Fruit fly (Drosophila melanogaster) whole organism, embryonic: ENCODE measurements around the gene baf.

Experiments
- Aef1 ChIP-seq: fragments of 200-800 bp; sonication (Bioruptor generic); IDR thresholded peaks from 3 replicates; pipeline ENCODE4 v1.3.6; 2022; ENCODE audit warnings: missing biosample characterization, missing genetic modification characterization
- B-H2 ChIP-seq: fragments of 200-800 bp; sonication (Bioruptor generic); optimal IDR thresholded peaks from 2 replicates; lab custom pipeline; 2018; ENCODE audit warnings: missing biosample characterization, mild to moderate bottlenecking, missing genetic modification characterization
- CG10321 ChIP-seq: fragments of 200-800 bp; sonication (Bioruptor generic); IDR thresholded peaks from 2 replicates; pipeline ENCODE4 v1.3.6; 2022; ENCODE audit warnings: missing biosample characterization, missing genetic modification characterization
- CG10366 ChIP-seq: fragments of 200-800 bp; sonication (Bioruptor generic); IDR thresholded peaks from 2 replicates; pipeline ENCODE4 v1.3.6; 2022; ENCODE audit warnings: missing biosample characterization, missing genetic modification characterization
- CG11456 ChIP-seq: fragments of 200-800 bp; sonication (Bioruptor generic); IDR thresholded peaks from 3 replicates; pipeline ENCODE4 v1.3.6; 2022; ENCODE audit warnings: missing biosample characterization, missing genetic modification characterization
- CG12104 ChIP-seq: fragments of 200-800 bp; sonication (Bioruptor generic); optimal IDR thresholded peaks from 3 replicates; lab custom pipeline; 2016; ENCODE audit warnings: missing biosample characterization, missing genetic modification characterization
- CG12942 ChIP-seq: fragments of 200-800 bp; sonication (Bioruptor generic); optimal IDR thresholded peaks from 3 replicates; lab custom pipeline; 2016; ENCODE audit warnings: missing biosample characterization, missing genetic modification characterization
- CG14050 ChIP-seq: fragments of 200-800 bp; sonication (Bioruptor generic); IDR thresholded peaks from 3 replicates; pipeline ENCODE4 v1.3.6; 2022; ENCODE audit warnings: missing biosample characterization, missing genetic modification characterization
- CG15601 ChIP-seq: fragments of 200-800 bp; sonication (Bioruptor generic); optimal IDR thresholded peaks from 3 replicates; lab custom pipeline; 2019; ENCODE audit warnings: missing biosample characterization, mild to moderate bottlenecking, missing genetic modification characterization, moderate library complexity
- CG2678 ChIP-seq: fragments of 200-800 bp; sonication (Bioruptor generic); optimal IDR thresholded peaks from 3 replicates; lab custom pipeline; 2019; ENCODE audit warnings: missing biosample characterization, mild to moderate bottlenecking, missing genetic modification characterization, moderate library complexity
- CG30431 ChIP-seq: fragments of 200-800 bp; sonication (Bioruptor generic); optimal IDR thresholded peaks from 2 replicates; lab custom pipeline; 2017; ENCODE audit warnings: missing biosample characterization, missing genetic modification characterization
- CG32532 ChIP-seq: fragments of 200-800 bp; sonication (Bioruptor generic); IDR thresholded peaks from 2 replicates; pipeline ENCODE4 v1.3.6; 2022; ENCODE audit warnings: missing biosample characterization, missing genetic modification characterization
- CG32767 ChIP-seq: fragments of 200-800 bp; sonication (Bioruptor generic); IDR thresholded peaks from 2 replicates; pipeline ENCODE4 v1.3.6; 2022; ENCODE audit warnings: missing biosample characterization, missing genetic modification characterization
- CG34376 ChIP-seq: fragments of 200-800 bp; sonication (Bioruptor generic); optimal IDR thresholded peaks from 2 replicates; lab custom pipeline; 2018; ENCODE audit warnings: missing biosample characterization, mild to moderate bottlenecking, missing genetic modification characterization
- CG6683 ChIP-seq: fragments of 200-800 bp; sonication (Bioruptor generic); optimal IDR thresholded peaks from 2 replicates; lab custom pipeline; 2017; ENCODE audit warnings: missing biosample characterization, mild to moderate bottlenecking, missing genetic modification characterization, missing genetic modification reagents
- CG6813 ChIP-seq: fragments of 200-800 bp; sonication (Bioruptor generic); optimal IDR thresholded peaks from 2 replicates; lab custom pipeline; 2017; ENCODE audit warnings: missing biosample characterization, missing genetic modification characterization, mild to moderate bottlenecking, moderate library complexity, missing genetic modification reagents
- CG7987 ChIP-seq: fragments of 200-800 bp; sonication (Bioruptor generic); optimal IDR thresholded peaks from 2 replicates; lab custom pipeline; 2018; ENCODE audit warnings: missing biosample characterization, mild to moderate bottlenecking, missing genetic modification characterization, moderate library complexity
- Camta ChIP-seq: fragments of 200-800 bp; sonication (Bioruptor generic); optimal IDR thresholded peaks from 2 replicates; lab custom pipeline; 2016; ENCODE audit warnings: missing biosample characterization, missing genetic modification characterization
- CoRest ChIP-seq: fragments of 200-800 bp; sonication (Bioruptor generic); optimal IDR thresholded peaks from 3 replicates; lab custom pipeline; 2018; ENCODE audit warnings: missing biosample characterization, mild to moderate bottlenecking, missing genetic modification characterization, moderate library complexity
- Deaf1 ChIP-seq: fragments of 200-800 bp; optimal IDR thresholded peaks from 3 replicates; lab custom pipeline; 2019; ENCODE audit warnings: missing biosample characterization, mild to moderate bottlenecking, missing genetic modification characterization, moderate library complexity
- Dll ChIP-seq: fragments of 200-800 bp; sonication (Bioruptor generic); IDR thresholded peaks from 4 replicates; pipeline ENCODE4 v1.3.6; 2022; ENCODE audit warnings: missing biosample characterization, missing genetic modification characterization; ENCODE audit not compliant: partially characterized antibody
- Gsc ChIP-seq: fragments of 200-800 bp; sonication (Bioruptor generic); IDR thresholded peaks from 2 replicates; pipeline ENCODE4 v1.3.6; 2022; ENCODE audit warnings: missing biosample characterization, missing genetic modification characterization
- H15 ChIP-seq: fragments of 200-800 bp; sonication (Bioruptor generic); IDR thresholded peaks from 3 replicates; pipeline ENCODE4 v1.3.6; 2022; ENCODE audit warnings: missing biosample characterization, missing genetic modification characterization
- Hey ChIP-seq: fragments of 200-800 bp; sonication (Bioruptor generic); optimal IDR thresholded peaks from 3 replicates; lab custom pipeline; 2018; ENCODE audit warnings: missing biosample characterization, mild to moderate bottlenecking, missing genetic modification characterization
- Mad ChIP-seq: fragments of 200-800 bp; sonication (Bioruptor generic); optimal IDR thresholded peaks from 2 replicates; lab custom pipeline; 2016; ENCODE audit warnings: missing biosample characterization, missing genetic modification characterization
- Mrtf ChIP-seq: fragments of 200-800 bp; sonication (Bioruptor generic); IDR thresholded peaks from 3 replicates; pipeline ENCODE4 v1.3.6; 2022; ENCODE audit warnings: missing biosample characterization, missing genetic modification characterization
- Ravus ChIP-seq: fragments of 200-800 bp; sonication (Bioruptor generic); IDR thresholded peaks from 2 replicates; pipeline ENCODE4 v1.3.6; 2022; ENCODE audit warnings: missing biosample characterization, missing genetic modification characterization
- TFAM ChIP-seq: fragments of 200-800 bp; sonication (Bioruptor generic); optimal IDR thresholded peaks from 2 replicates; lab custom pipeline; 2017; ENCODE audit warnings: missing biosample characterization, missing genetic modification characterization, inconsistent platforms
- Tbp ChIP-seq: fragments of >200 bp; optimal IDR thresholded peaks from 2 replicates; lab custom pipeline; 2018; ENCODE audit warnings: missing biosample characterization, missing genetic modification characterization
- bbx ChIP-seq: fragments of 200-800 bp; sonication (Bioruptor generic); IDR thresholded peaks from 2 replicates; pipeline ENCODE4 v1.3.6; 2022; ENCODE audit warnings: missing biosample characterization, missing genetic modification characterization; ENCODE audit not compliant: partially characterized antibody
- chinmo ChIP-seq: fragments of 200-800 bp; sonication (Bioruptor generic); IDR thresholded peaks from 4 replicates; pipeline ENCODE4 v1.3.6; 2022; ENCODE audit warnings: missing biosample characterization, missing genetic modification characterization; ENCODE audit not compliant: partially characterized antibody
- ci ChIP-seq: fragments of 200-800 bp; sonication (Bioruptor generic); IDR thresholded peaks from 3 replicates; pipeline ENCODE4 v1.3.6; 2022; ENCODE audit warnings: missing biosample characterization, missing genetic modification characterization
- disco-r ChIP-seq: fragments of 200-800 bp; sonication (Bioruptor generic); optimal IDR thresholded peaks from 2 replicates; lab custom pipeline; 2016; ENCODE audit warnings: missing biosample characterization, missing genetic modification characterization
- ems ChIP-seq: fragments of 200-800 bp; sonication (Bioruptor generic); optimal IDR thresholded peaks from 3 replicates; lab custom pipeline; 2016; ENCODE audit warnings: missing biosample characterization, missing genetic modification characterization
- en ChIP-seq: fragments of 200-800 bp; sonication (Bioruptor generic); optimal IDR thresholded peaks from 2 replicates; lab custom pipeline; 2016; ENCODE audit warnings: missing biosample characterization, missing genetic modification characterization
- ewg ChIP-seq: fragments of 200-800 bp; sonication (Bioruptor generic); optimal IDR thresholded peaks from 3 replicates; lab custom pipeline; 2017; ENCODE audit warnings: mild to moderate bottlenecking, missing biosample characterization, missing genetic modification reagents, missing genetic modification characterization
- h ChIP-seq: fragments of >200 bp; optimal IDR thresholded peaks from 2 replicates; lab custom pipeline; 2017
- kay ChIP-seq: fragments of 200-800 bp; sonication (Bioruptor generic); optimal IDR thresholded peaks from 2 replicates; lab custom pipeline; 2016; ENCODE audit warnings: missing biosample characterization, missing genetic modification characterization
- knrl ChIP-seq: fragments of 200-800 bp; sonication (Bioruptor generic); IDR thresholded peaks from 3 replicates; pipeline ENCODE4 v1.3.6; 2022; ENCODE audit warnings: missing biosample characterization, missing genetic modification characterization; ENCODE audit not compliant: partially characterized antibody
- lola ChIP-seq, 3 experiments: fragments of >200 bp in 2 of 3; fragments of 200-800 bp in 1 of 3; sonication (Bioruptor generic) in 1 of 3; optimal IDR thresholded peaks; 2 replicates each; lab custom pipeline; 2017 to 2019; ENCODE audit warnings: missing biosample characterization in 3 of 3, missing genetic modification characterization in 3 of 3, mild to moderate bottlenecking in 1 of 3, moderate library complexity in 1 of 3
- luna ChIP-seq: fragments of 200-800 bp; sonication (Bioruptor generic); optimal IDR thresholded peaks from 2 replicates; lab custom pipeline; 2016; ENCODE audit warnings: missing biosample characterization, missing genetic modification characterization
- mirr ChIP-seq: fragments of 200-800 bp; sonication (Bioruptor generic); optimal IDR thresholded peaks from 3 replicates; lab custom pipeline; 2018; ENCODE audit warnings: missing biosample characterization, mild to moderate bottlenecking, missing genetic modification characterization
- onecut ChIP-seq: fragments of 200-800 bp; sonication (Bioruptor generic); IDR thresholded peaks from 2 replicates; pipeline ENCODE4 v1.3.6; 2022; ENCODE audit warnings: missing biosample characterization, missing genetic modification characterization
- pnt ChIP-seq: fragments of 200-800 bp; sonication (Bioruptor generic); optimal IDR thresholded peaks from 3 replicates; lab custom pipeline; 2016; ENCODE audit warnings: missing biosample characterization, missing genetic modification characterization
- ro ChIP-seq: fragments of 200-800 bp; sonication (Bioruptor generic); IDR thresholded peaks from 2 replicates; pipeline ENCODE4 v1.3.6; 2022; ENCODE audit warnings: missing biosample characterization, missing genetic modification characterization
- run ChIP-seq: fragments of 200-800 bp; sonication (Bioruptor generic); optimal IDR thresholded peaks from 3 replicates; lab custom pipeline; 2018; ENCODE audit warnings: missing biosample characterization, mild to moderate bottlenecking, missing genetic modification characterization
- sima ChIP-seq: fragments of 200-800 bp; sonication (Bioruptor generic); optimal IDR thresholded peaks from 2 replicates; lab custom pipeline; 2016; ENCODE audit warnings: missing biosample characterization, missing genetic modification characterization
- ssp ChIP-seq: fragments of 200-800 bp; sonication (Bioruptor generic); IDR thresholded peaks from 2 replicates; pipeline ENCODE4 v1.3.6; 2022; ENCODE audit warnings: missing biosample characterization, missing genetic modification characterization
- stc ChIP-seq: fragments of 200-800 bp; sonication (Bioruptor generic); IDR thresholded peaks from 2 replicates; pipeline ENCODE4 v1.3.6; 2022; ENCODE audit warnings: missing biosample characterization, missing genetic modification characterization
- twi ChIP-seq: fragments of 200-800 bp; optimal IDR thresholded peaks from 2 replicates; lab custom pipeline; 2019; ENCODE audit warnings: missing biosample characterization, mild to moderate bottlenecking, missing genetic modification characterization, moderate library complexity
- vnd ChIP-seq: fragments of 200-800 bp; sonication (Bioruptor generic); IDR thresholded peaks from 3 replicates; pipeline ENCODE4 v1.3.6; 2022; ENCODE audit warnings: missing biosample characterization, missing genetic modification characterization; ENCODE audit not compliant: partially characterized antibody
- zf30C ChIP-seq: fragments of 200-800 bp; sonication (Bioruptor generic); optimal IDR thresholded peaks from 3 replicates; lab custom pipeline; 2018; ENCODE audit warnings: missing biosample characterization, mild to moderate bottlenecking, missing genetic modification characterization

baf gene

dm6 chr2L:8000578-8001040 is 28.7 kb upstream of the baf start (continued):
- no peak for TF ChIP-seq CG12942 (GFP tag; lab: Kevin White, UChicago)
- no peak for TF ChIP-seq CG30431
- no peak for TF ChIP-seq vnd (GFP tag; lab: Robert Waterston, UW)
- no peak for TF ChIP-seq CG32767 (GFP tag; lab: Robert Waterston, UW)
- TF ChIP-seq B-H2 (GFP tag; lab: Kevin White, UChicago): no peak
- TF ChIP-seq Mad: no peak
- TF ChIP-seq ci (GFP tag; lab: Robert Waterston, UW): no peak
- no peak for TF ChIP-seq ro
- TF ChIP-seq CG11456 (GFP tag; lab: Robert Waterston, UW): 0 out of 3 replicates have a peak, but pooled peaks have one; percentile 27
- no peak for TF ChIP-seq CG15601 (tag; lab: Kevin White, UChicago)
- no peak for TF ChIP-seq en (GFP tag; lab: Kevin White, UChicago)
- no peak for TF ChIP-seq Hey (tag; lab: Kevin White, UChicago)
- no peak for TF ChIP-seq knrl (GFP tag; lab: Robert Waterston, UW)
- no peak for TF ChIP-seq CG6813 (GFP tag; lab: Kevin White, UChicago)
- TF ChIP-seq TFAM (GFP tag; lab: Kevin White, UChicago): no peak
- no peak for TF ChIP-seq CG6683 (GFP tag; lab: Kevin White, UChicago)
- peak; percentile 4 for TF ChIP-seq Deaf1 (tag; lab: Kevin White, UChicago)
- TF ChIP-seq Mrtf (GFP tag; lab: Robert Waterston, UW): no peak
- TF ChIP-seq CG32532: peak; percentile 71; the same call in 1 of the 2 replicates
- no peak for TF ChIP-seq CG10321 (GFP tag; lab: Robert Waterston, UW)
- no peak for TF ChIP-seq run (tag; lab: Kevin White, UChicago)
- TF ChIP-seq luna: no peak
- no peak for TF ChIP-seq mirr
- TF ChIP-seq pnt (GFP tag; lab: Kevin White, UChicago): no peak
- no peak for TF ChIP-seq Camta (GFP tag; lab: Kevin White, UChicago)
- TF ChIP-seq ewg (GFP tag; lab: Kevin White, UChicago): peak; percentile 65
- TF ChIP-seq CG2678 (tag; lab: Kevin White, UChicago): peak; percentile 45
- no peak for TF ChIP-seq zf30C (GFP tag; lab: Kevin White, UChicago)
- no peak for TF ChIP-seq Aef1 (GFP tag; lab: Robert Waterston, UW)
- no peak for TF ChIP-seq CoRest (tag; lab: Kevin White, UChicago)
- peak; percentile 31; the same call in 1 of the 2 replicates for TF ChIP-seq bbx
- TF ChIP-seq lola (GFP tag; optimal IDR thresholded peaks at IDR 0.05; lab: Kevin White, UChicago): no peak
- peak; percentile 53 for TF ChIP-seq CG34376
- no peak for TF ChIP-seq ssp
- TF ChIP-seq CG10366 (GFP tag; lab: Robert Waterston, UW): no peak
- no peak for TF ChIP-seq disco-r (GFP tag; lab: Kevin White, UChicago)
- TF ChIP-seq CG7987 (GFP tag; lab: Kevin White, UChicago): no peak
- no peak for TF ChIP-seq Tbp (GFP tag; lab: Kevin White, UChicago)
- no peak for TF ChIP-seq Dll (GFP tag; lab: Robert Waterston, UW)
- no peak for TF ChIP-seq H15 (GFP tag; lab: Robert Waterston, UW)
- TF ChIP-seq onecut: no peak
- no peak for TF ChIP-seq sima (GFP tag; lab: Kevin White, UChicago)
- no peak for TF ChIP-seq stc (GFP tag; lab: Robert Waterston, UW)
- TF ChIP-seq Ravus (GFP tag; lab: Robert Waterston, UW): no peak
- no peak for TF ChIP-seq h (lab: Kevin White, UChicago)
- no peak for TF ChIP-seq twi (tag; lab: Kevin White, UChicago)
- no peak for TF ChIP-seq CG12104 (GFP tag; lab: Kevin White, UChicago)
- no peak for TF ChIP-seq kay (GFP tag; lab: Kevin White, UChicago)
- TF ChIP-seq ems (GFP tag; lab: Kevin White, UChicago): no peak
- TF ChIP-seq Gsc (GFP tag; lab: Robert Waterston, UW): no peak
- TF ChIP-seq CG14050 (GFP tag; lab: Robert Waterston, UW): no peak
- TF ChIP-seq chinmo (GFP tag; lab: Robert Waterston, UW): peak; percentile 77; the same call in 1 of the 4 replicates
